Fruit fly (Drosophila melanogaster): Measurements from ENCODE around the gene DnaJ-1.
A peak's percentile ranks its signal among the peaks of the same experiment; 100 is the strongest.

- peak; percentile 64 for TF ChIP-seq CG8301 (tag; optimal IDR thresholded peaks at IDR 0.05)
- TF ChIP-seq CG10348 (GFP tag; IDR thresholded peaks at IDR 0.05), result no peak
- peak; percentile 97 for TF ChIP-seq gl (tag; optimal IDR thresholded peaks at IDR 0.05)
- peak; percentile 86 for TF ChIP-seq CG15710 (tag; optimal IDR thresholded peaks at IDR 0.05)
- TF ChIP-seq Pif1B (GFP tag; optimal IDR thresholded peaks at IDR 0.05), result peak; percentile 69
- TF ChIP-seq EcR (GFP tag; optimal IDR thresholded peaks at IDR 0.05), result peak; percentile 94
- no peak for TF ChIP-seq CG14655 (GFP tag; optimal IDR thresholded peaks at IDR 0.05)
- peak; percentile 93 for TF ChIP-seq CG13204 (GFP tag; optimal IDR thresholded peaks at IDR 0.05)
- peak; percentile 82 for TF ChIP-seq CG8159 (tag; optimal IDR thresholded peaks at IDR 0.05)
- TF ChIP-seq rn (GFP tag; IDR thresholded peaks at IDR 0.05), result peak; percentile 50; the same call in 1 of the 2 replicates
Observed at dm6 chr3L:5770113-5770798, 18.3 kb upstream of the DnaJ-1 start.
